Fruit fly (Drosophila melanogaster): Measurements from ENCODE around the gene Rox8.

Gene Rox8

DNA sequence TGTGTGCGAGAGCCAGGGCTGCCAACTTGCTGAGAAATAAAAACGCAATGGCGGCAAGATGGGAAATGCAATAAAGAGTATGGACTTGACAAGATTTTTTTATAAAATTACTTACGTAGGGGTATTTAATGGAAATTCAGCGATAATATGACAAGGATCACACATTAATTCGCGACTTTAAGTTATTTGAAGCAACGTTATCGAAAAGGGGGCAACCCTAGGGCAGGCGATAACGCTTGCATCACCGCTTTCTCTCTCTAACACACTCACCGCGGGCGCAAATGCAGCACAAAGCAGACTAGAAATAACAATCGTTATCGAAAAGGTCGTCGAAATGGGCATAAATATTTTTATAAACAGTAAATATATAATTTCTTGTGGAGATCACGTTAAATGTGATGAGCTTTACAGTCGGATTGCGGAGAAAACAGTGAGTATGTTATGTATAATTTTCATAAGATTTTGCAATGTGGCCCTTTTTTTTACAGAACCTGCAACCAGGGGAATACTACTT lies at the start of gene Rox8:
Gene Rox8 (minus strand): TSS at position 268 of the 514 bp plus-strand sequence.
- TF ChIP-seq noc (tag; optimal IDR thresholded peaks at IDR 0.05) = peak; percentile 46

DNA sequence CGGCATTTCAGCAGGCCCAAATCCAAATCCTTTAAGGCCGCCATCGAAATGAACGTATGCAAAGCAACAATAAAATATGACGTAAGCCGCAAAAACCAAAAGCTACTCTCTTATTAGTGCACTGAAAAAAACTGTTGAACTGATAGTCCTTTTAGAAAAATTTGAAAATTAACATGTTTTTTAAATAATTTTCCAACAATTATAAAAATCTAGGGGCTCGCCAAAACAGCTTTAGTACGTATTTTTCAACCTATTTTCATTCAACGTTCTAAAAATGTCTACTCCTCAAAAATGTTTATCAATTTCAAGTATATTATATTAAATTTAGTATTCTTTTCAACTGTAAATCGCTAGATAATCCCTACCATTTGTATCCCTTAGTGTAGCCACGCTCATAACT lies 45.4 kb upstream of the Rox8 start:
- no peak for TF ChIP-seq noc (tag; optimal IDR thresholded peaks at IDR 0.05)

DNA sequence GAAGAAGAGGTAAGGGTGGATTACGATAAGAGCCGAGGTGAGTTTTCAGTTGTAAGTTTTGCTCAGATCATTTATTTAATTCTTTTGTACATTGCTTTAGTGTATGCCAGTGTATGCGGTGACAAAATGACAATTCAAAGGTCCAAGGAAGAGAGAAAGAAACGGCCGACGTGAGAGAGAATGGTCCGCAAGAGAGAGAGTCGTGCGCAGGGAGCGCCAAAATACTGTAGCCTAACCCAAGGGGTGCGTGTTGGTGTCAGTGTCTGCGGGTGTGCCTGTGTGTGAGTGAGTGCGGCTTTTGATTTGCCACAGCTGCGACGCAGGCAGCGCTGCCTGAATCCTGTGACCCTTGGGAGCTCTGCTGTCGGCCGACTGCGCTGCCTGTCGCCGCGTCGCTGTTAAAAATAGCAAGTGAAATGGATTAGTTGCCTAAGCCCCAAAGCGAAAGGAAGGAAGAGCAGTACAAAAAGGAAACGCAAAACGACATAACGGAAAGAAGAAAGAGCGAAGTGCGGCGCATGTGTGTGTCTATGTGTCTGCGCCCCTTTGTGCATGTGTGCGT lies 44.6 kb upstream of the Rox8 start:
- no peak for TF ChIP-seq noc (tag; optimal IDR thresholded peaks at IDR 0.05)

DNA sequence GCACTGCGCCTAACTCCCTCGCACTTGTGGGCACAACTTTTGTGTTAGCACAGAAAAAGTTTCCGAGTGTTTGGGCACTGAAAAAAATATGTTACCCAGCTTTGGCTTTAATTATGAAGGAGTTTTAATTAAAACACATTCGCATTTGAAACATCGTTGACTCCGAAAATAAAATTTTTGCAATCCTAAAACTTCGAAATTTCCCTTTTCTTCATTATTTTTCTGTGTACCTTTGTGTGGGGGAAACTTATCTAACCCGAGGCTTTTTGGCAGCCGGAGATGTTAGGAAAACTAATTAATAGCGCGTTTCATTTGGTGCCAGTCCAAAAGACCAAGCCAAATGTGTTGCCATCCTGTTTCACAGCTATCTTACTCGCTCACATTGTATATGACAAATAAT lies 43.6 kb upstream of the Rox8 start:
- TF ChIP-seq noc (tag; optimal IDR thresholded peaks at IDR 0.05) = no peak

DNA sequence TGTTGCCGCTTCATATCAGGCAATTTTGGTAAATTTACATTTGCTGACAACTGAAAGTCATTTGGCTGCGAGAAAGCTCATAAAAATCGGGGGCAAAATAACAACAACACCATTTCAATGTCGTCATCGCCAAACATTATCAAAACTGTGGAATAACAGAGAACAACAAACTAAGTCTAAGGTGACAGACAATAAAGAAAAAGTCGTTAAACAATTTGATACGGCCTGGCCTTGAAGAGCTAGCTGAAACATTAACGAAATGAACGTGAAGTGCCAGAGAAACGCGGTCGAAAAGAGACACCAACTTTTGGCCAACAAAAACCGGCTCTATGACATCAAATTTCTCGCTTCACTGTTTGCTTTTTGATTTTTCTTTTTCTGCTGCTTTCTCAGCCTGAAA lies 42.1 kb upstream of the Rox8 start:
- peak; percentile 59 for TF ChIP-seq noc (tag; optimal IDR thresholded peaks at IDR 0.05)

DNA sequence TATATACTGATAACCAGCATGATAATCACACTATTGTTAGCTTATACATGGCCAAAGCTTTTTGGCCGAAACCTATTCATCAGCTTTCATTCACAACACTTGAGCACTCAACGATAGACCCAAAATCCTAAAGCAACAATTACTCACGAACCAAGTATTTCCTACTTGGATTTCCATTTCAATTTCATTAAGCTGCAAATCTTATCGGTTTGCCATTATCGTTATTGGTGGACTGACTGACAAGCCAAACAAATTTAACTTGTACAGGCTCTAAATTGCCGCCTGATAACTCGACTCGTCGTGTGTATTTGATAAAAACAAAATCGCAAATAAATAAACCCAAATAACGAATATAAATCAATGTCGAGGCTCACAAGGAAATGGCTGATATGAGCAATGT lies 36.9 kb upstream of the Rox8 start:
- peak; percentile 85 for TF ChIP-seq noc (tag; optimal IDR thresholded peaks at IDR 0.05)

DNA sequence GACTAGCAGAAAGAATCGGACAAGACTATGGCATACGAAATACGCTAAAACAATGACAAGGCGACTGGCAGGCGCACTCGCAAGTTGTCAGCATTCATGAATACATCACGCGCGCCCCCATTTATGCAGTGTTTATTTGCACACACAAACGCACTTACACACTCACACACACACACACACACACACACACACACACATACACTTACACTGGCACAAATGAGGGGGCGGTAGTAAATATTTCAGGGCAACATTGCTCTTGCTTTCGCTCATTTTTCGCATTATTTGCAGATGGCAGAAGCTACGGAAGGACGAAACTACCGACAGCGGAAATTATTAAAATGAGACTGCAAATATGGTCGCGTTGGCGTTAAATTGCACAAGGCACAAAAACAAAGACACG lies 31.5 kb upstream of the Rox8 start:
- no peak for TF ChIP-seq noc (tag; optimal IDR thresholded peaks at IDR 0.05)

DNA sequence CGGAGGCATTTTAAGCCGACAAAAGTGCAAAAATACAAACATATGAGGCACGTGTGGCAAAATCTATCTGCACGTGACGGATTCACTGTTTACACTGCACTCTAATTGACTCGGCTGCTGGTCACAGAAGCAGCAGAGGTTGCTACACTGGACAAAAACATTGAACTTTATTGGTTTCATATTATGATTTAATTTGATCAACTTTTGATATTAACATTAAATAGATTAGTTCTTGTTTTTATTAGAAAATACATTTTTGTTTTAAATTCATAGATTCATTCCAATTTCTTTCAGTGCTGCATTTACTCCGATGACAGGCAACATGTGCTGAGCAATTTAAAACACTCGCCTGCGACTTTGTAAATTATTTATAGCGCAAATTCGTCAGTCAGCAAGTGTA lies 31.0 kb upstream of the Rox8 start:
- TF ChIP-seq noc (tag; optimal IDR thresholded peaks at IDR 0.05) = no peak

DNA sequence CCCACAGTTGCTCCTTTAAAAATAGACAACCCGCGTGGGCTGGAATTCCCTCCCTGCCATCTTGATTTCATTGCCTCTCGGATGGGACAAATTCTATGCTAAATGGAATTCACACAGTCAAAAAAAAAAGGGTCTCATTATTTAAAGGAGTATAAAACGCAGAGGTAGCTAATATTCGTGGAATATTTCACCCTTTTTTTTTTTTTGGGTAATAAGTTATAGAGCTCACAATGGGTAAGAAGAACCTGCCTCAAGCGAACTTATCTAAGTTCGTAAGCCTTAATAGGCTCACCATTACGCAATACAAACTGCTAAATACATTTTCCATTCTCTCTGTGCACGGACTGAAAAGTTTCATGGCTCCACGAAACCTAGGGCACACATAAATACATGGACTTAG lies 25.6 kb upstream of the Rox8 start:
- no peak for TF ChIP-seq noc (tag; optimal IDR thresholded peaks at IDR 0.05)

DNA sequence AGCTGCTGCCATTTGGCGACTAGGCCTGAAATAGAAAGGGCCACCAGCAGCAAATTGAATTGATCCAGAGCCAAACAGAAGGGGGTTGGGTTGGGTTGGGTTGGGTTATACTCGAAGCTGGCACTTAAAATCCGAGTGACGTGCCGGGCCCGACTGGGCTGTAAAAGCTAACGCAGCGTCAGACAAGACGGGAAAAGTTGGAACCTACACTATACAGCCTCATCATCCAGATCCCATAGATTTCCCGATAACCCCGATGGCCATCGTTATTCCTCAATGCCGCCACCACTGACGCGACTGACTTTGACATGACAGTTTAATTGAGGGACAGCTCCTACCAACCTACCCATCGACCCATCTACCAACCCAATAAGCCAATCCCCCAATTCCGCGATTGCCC lies 21.9 kb upstream of the Rox8 start:
- TF ChIP-seq noc (tag; optimal IDR thresholded peaks at IDR 0.05) = no peak

DNA sequence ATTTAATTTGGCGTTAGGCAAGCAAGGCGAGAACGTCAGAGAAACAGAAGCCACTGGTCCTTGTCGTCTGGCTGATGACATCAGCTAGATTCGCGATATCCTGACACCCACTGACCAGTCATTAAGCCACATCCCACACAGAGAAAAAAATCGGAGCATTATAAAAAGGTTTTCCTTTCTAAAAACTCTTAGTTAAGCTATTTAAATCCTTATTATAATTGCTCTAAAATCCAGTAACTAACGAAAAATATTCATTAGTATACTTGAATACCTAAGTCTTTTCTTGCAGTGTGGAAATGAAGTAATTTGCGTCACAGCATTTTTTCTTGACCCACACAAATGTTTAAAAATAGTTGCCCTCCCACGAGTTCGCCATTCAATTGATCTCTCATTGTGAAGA lies 20.8 kb upstream of the Rox8 start:
- TF ChIP-seq noc (tag; optimal IDR thresholded peaks at IDR 0.05) = no peak

DNA sequence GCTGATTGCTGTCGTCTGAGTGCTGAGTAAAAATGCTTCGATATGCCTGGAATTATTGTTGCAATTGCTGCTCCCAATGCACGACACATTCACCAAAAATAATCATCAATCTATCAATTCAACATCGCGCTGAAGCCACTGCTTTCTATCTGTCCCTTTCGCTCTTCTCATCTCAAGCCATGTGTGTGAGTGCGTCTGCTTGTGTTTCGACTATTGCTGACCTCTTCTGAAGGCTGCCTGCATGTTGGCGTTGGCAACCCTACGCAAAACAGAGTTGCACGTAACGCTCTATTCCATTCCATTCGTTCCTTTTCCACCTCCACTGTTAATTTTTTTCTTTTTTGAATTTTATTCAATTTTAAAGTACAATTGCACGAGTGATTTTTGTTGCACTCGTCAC lies 17.7 kb upstream of the Rox8 start:
- no peak for TF ChIP-seq noc (tag; optimal IDR thresholded peaks at IDR 0.05)

DNA sequence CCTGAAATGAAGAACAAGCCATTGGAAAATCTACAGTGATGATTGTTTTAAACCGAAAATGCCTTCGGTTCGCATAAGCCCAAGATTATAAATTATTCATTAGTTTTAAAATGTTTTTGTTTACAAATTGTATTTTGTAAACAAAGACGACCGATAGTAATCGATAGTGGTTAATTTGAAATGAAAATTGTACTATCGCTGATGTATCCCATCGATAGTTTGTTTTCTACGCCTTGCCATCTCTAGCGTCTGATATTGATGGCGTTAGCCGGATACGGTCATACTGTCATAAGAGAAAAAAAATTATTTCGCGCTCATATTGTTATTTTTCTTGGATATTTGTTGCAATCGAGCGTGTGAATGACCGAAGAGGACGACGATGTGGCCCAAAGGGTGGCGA lies 10.0 kb upstream of the Rox8 start, which contains the start of gene SMC1:
Gene SMC1 (plus strand): TSS at position 247 of the 400 bp plus-strand sequence.
- TF ChIP-seq noc (tag; optimal IDR thresholded peaks at IDR 0.05) = no peak

DNA sequence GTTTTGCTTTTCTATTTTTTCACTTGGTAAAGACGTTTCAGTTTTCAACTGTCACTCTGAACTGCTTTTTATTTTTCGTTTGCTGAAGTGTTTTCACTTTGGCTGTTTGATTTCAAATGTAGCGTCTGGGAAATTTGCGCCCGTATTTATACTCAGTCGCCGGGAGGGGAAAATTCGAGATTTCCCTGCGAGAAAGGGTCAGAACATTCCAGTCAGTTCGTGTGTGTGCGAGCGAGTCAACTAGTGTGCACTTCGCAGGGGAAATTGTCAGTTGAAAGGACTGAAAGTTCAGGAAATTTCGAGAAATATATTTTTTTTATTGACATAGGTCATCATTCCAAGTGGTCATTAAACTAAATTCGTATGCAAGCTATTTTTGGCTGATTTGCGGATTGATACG lies 9.1 kb upstream of the Rox8 start, which contains the start of gene Hsp68:
Gene Hsp68 (minus strand): TSS at position 123 of the 400 bp plus-strand sequence.
- TF ChIP-seq noc (tag; optimal IDR thresholded peaks at IDR 0.05) = no peak

DNA sequence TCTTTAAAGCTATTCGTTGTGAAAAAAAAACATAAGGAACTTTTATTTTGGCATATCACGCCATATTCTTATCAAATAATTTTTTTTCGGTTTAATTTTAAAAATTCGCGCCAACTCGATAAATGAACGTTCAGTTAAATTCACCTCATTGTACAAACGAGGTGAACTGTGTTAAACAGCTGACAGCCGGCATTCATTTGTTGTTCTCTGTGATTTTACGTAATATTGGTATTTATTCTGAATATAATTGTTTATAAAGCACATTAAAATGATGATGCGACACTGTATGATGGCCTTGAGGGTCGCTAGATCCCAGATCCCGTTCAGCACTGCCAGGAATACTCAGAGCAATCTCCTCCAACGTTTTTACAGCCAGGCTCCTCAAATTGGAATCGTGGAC lies 6.2 kb upstream of the Rox8 start, which contains the start of gene CG6000:
Gene CG6000 (plus strand): TSS at position 165 of the 400 bp plus-strand sequence.
- TF ChIP-seq noc (tag; optimal IDR thresholded peaks at IDR 0.05) = no peak

DNA sequence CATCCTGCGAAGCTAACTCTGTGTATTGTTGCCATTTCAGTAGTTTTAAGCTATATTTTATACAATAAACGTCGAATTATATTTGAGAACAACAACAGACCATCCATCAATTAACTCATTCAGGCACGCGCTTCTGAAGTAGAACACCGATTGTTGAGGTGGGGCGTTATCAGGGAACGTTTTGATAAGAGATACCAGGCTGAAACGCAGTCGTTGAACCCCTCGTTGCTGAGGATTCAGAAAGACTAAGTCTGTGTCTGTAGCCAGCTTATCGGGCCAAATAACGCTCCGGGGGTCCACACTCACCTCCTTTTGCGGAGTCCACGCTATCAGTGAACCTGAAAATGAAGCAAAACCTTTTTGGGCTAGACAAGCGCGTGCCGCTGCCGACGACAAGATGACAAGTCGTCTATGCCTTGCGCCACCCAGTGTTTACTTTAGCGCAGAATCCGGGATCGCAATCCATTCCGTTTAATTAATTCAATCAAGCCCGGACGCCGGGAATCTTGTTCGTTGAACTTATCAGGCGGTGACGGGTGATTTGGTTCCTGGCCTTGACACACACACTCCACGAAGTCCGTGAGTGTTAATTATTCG lies 5.5 kb upstream of the Rox8 start:
- TF ChIP-seq noc (tag; optimal IDR thresholded peaks at IDR 0.05) = peak; percentile 71

DNA sequence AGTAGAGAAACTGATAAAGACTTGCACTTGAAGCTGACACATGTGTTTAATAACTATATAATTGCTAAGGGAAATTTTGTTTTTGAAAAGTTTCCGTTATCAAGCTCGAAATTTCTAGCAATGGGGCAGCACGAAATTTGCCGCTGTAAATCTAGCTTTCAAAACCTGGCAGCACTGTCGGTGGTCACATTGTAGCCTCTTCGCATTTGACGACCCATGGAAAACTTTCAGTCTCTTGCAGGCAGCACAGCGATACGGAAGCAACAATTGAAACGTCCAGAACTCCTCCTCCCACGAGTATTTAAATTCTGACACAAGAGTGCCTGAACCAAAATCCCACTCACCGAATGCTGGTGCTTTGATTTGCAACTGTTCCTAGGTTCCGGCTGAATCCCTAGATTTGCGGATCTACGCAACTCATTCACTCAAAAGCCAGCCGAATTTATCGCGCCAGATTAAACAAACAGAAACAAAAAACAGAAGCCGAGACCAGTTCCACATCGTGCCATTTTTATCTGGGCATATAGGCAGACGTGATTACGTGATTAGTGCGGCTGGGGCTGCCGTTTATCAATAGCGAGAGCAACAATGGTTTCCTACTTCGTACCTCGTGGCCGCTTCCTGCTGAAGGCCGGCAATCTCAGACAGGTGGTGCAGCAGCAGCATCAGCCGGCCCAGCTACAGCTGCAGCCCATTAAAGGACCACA lies 3.5 kb upstream of the Rox8 start:
- TF ChIP-seq noc (tag; optimal IDR thresholded peaks at IDR 0.05) = peak; percentile 66

Measured in whole organism, larva.